Fruit fly (Drosophila melanogaster) whole organism, pupa: ENCODE results near the gene S6k.

Experiments used
- CG8301 ChIP-seq: fragments of 200-800 bp; sonication (Bioruptor generic); optimal IDR thresholded peaks from 2 replicates; lab custom pipeline; 2018; ENCODE audit warnings: missing biosample characterization, mild to moderate bottlenecking, missing genetic modification characterization
- D1 ChIP-seq: fragments of 200-800 bp; sonication (Bioruptor generic); optimal IDR thresholded peaks from 2 replicates; lab custom pipeline; 2018; ENCODE audit warnings: missing biosample characterization, mild to moderate bottlenecking, missing genetic modification characterization, moderate library complexity
- Pif1B ChIP-seq: fragments of 200-800 bp; sonication (Bioruptor generic); optimal IDR thresholded peaks from 3 replicates; lab custom pipeline; 2016; ENCODE audit warnings: missing biosample characterization, missing genetic modification characterization
- Snoo ChIP-seq: fragments of 200-800 bp; sonication (Bioruptor generic); optimal IDR thresholded peaks from 3 replicates; lab custom pipeline; 2017; ENCODE audit warnings: missing biosample characterization, mild to moderate bottlenecking, missing genetic modification characterization, inconsistent platforms
- fd96Ca ChIP-seq: fragments of 200-800 bp; sonication (Bioruptor generic); IDR thresholded peaks from 3 replicates; pipeline ENCODE4 v1.3.6; 2022; ENCODE audit warnings: missing biosample characterization, missing genetic modification characterization

dm6 chr3L:5820793-5821192 is 10.1 kb upstream of the S6k start:
- TF ChIP-seq fd96Ca (GFP tag; lab: Robert Waterston, UW) (no peak), Snoo (tag; lab: Kevin White, UChicago) (no peak), CG8301 (no peak), Pif1B (GFP tag; lab: Kevin White, UChicago) (no peak), D1 (tag; lab: Kevin White, UChicago) (no peak)
